Fruit fly (Drosophila melanogaster): ENCODE results near the gene crp.

DNA sequence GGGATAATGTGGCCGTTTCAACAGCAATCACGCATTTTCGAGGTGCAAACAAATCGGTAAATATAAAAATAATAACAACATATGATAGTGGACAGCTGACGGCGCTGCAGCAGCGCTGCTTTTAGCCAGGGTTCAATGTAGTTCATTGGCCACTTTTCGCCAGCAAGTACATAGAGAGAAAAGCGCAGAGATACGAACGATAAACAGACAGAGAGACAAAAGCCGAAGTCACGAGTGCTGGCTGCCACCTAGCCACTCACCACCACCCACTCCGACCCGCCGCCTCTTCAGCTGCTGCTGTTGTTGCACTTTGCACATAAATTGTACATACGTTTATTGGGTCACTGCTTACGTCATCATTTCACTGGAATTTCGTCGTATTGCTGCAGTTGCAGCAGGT lies 4.7 kb downstream of the crp start:
- no peak for TF ChIP-seq h (GFP tag; optimal IDR thresholded peaks at IDR 0.05)
- no peak for TF ChIP-seq sage (GFP tag; optimal IDR thresholded peaks at IDR 0.05)

All from whole organism, wandering third instar larva.